Worm (Caenorhabditis elegans) whole organism, midembryonic: ENCODE results near the gene arx-4.

Source experiments
- T22C8.4 ChIP-seq: fragments of 200-800 bp; sonication (Bioruptor generic); IDR thresholded peaks from 2 replicates; pipeline ENCODE4 v1.3.6; 2022; ENCODE audit warnings: missing genetic modification characterization, missing compliant biosample characterization
- cog-1 ChIP-seq: sonication (generic microtip); optimal IDR thresholded peaks from 2 replicates; lab custom pipeline; 2016; ENCODE audit warnings: missing genetic modification characterization, missing compliant biosample characterization
- flt-1 ChIP-seq: fragments of 200-800 bp; sonication (Bioruptor generic); IDR thresholded peaks from 2 replicates; pipeline ENCODE4 v1.3.6; 2022; ENCODE audit warnings: missing genetic modification characterization, missing compliant biosample characterization
- klf-2 ChIP-seq: fragments of 200-800 bp; sonication (Bioruptor generic); conservative IDR thresholded peaks from 2 replicates; pipeline ENCODE4 v1.3.6; 2022; ENCODE audit warnings: missing genetic modification reagents, missing genetic modification characterization, missing compliant biosample characterization
- med-1 ChIP-seq: sonication (generic microtip); optimal IDR thresholded peaks from 2 replicates; lab custom pipeline; 2017; ENCODE audit warnings: missing genetic modification characterization, mild to moderate bottlenecking, missing compliant biosample characterization, antibody characterized with exemption, missing genetic modification reagents; ENCODE audit not compliant: insufficient read depth
- ref-1 ChIP-seq: fragments of 200-800 bp; sonication (Bioruptor generic); conservative IDR thresholded peaks from 2 replicates; pipeline ENCODE4 v1.3.6; 2022; ENCODE audit warnings: missing genetic modification reagents, missing genetic modification characterization, missing compliant biosample characterization
- tab-1 ChIP-seq: fragments of 200-800 bp; sonication (Bioruptor generic); IDR thresholded peaks from 2 replicates; pipeline ENCODE4 v1.3.6; 2022; ENCODE audit warnings: missing genetic modification characterization, missing compliant biosample characterization
- ztf-23 ChIP-seq: fragments of 200-800 bp; sonication (Bioruptor generic); IDR thresholded peaks from 2 replicates; pipeline ENCODE4 v1.3.6; 2022; ENCODE audit warnings: missing genetic modification reagents, missing genetic modification characterization, missing compliant biosample characterization
- ztf-29 ChIP-seq: fragments of 200-800 bp; sonication (Bioruptor generic); IDR thresholded peaks from 2 replicates; pipeline ENCODE4 v1.3.6; 2022; ENCODE audit warnings: missing genetic modification reagents, missing genetic modification characterization, missing compliant biosample characterization

arx-4 gene

DNA sequence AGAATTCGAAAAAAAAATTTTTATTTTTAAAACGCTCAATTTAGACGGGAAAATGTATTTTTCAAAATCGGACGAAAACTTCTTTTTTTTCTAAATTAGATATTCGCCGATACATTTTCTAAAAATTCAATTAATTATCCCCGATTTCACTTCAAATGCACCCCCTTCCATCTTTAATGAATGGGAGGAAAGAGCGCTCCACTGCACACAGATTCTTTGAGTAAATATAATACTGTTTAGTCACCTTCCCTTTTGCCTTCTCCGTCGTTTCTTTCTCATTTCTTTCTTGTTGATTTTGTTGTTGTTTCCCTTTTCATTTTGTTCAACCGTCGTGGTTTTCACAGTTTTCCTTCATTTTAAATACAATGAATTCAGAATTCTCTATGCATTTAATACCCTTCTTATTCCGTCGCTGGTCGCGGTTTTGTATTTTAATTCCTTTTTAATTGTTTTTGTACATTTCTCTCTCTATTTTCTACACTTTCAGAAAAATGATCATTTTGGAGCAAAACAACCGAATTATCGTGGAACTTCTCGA lies at the start of gene arx-4:
Gene arx-4, plus strand, starts transcription at position 488 of the 538 bp plus-strand sequence.
- TF ChIP-seq cog-1 (tag; lab: Kevin White, UChicago) = no peak
- TF ChIP-seq ztf-29 (GFP tag; lab: Robert Waterston, UW) = no peak
- no peak for TF ChIP-seq med-1
- no peak for TF ChIP-seq klf-2 (GFP tag; lab: Robert Waterston, UW)
- no peak for TF ChIP-seq tab-1 (GFP tag; lab: Robert Waterston, UW)
- TF ChIP-seq ztf-23 (GFP tag; lab: Robert Waterston, UW) = no peak
- no peak for TF ChIP-seq flt-1 (GFP tag; lab: Robert Waterston, UW)
- TF ChIP-seq T22C8.4 (GFP tag; lab: Robert Waterston, UW) = no peak
- TF ChIP-seq ref-1 = no peak

DNA sequence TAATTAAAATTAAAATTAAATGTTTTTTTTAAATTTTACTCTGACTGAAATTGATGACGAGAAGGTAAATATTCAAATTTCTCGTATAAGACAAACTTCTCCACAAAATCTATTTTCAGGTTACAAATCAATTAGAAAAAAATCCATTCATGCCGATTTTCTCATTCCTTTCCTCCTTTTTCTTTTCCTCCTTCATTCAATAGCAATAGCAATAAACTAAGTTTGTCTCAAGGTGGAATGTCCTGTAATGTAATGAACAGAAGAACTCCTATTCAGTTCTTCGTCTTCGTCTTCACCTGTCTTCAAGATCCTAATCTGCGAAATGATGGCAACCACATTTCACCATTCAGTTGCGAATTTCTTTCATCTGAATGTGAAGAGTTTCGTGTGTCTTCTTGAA lies 46.3 kb upstream of the arx-4 start, which contains the start of gene dac-1:
Gene dac-1, plus strand, starts transcription at position 301 of the 400 bp plus-strand sequence.
- TF ChIP-seq ztf-29 (GFP tag; lab: Robert Waterston, UW) (no peak), ztf-23 (GFP tag; lab: Robert Waterston, UW) (no peak), cog-1 (tag; lab: Kevin White, UChicago) (no peak), tab-1 (GFP tag; lab: Robert Waterston, UW) (no peak), med-1 (no peak), ref-1 (no peak), flt-1 (GFP tag; lab: Robert Waterston, UW) (no peak), T22C8.4 (GFP tag; lab: Robert Waterston, UW) (no peak), klf-2 (GFP tag; lab: Robert Waterston, UW) (no peak)

DNA sequence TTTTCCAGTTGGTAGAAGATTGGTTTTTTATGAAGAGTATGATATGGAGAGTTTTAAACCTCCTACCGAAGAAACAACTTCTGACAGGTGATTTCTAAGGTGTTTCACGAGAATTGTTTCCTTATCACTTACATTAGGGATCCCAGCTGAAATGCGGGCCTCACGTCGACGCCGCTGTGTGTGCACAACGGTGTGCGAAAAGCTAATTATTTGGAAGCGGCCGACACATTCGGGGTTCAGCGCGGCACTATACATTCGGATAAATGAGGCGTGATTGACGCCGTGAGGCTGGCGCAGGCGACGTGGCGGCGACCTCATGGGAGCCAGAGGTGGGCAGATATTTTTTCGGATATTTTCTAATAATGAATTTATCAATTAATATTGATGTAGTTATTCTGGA lies 42.8 kb upstream of the arx-4 start:
- no peak for TF ChIP-seq ztf-23 (GFP tag; lab: Robert Waterston, UW)
- no peak for TF ChIP-seq ref-1
- no peak for TF ChIP-seq T22C8.4 (GFP tag; lab: Robert Waterston, UW)
- TF ChIP-seq tab-1 (GFP tag; lab: Robert Waterston, UW) = no peak
- no peak for TF ChIP-seq klf-2 (GFP tag; lab: Robert Waterston, UW)
- TF ChIP-seq flt-1 (GFP tag; lab: Robert Waterston, UW) = no peak
- no peak for TF ChIP-seq ztf-29 (GFP tag; lab: Robert Waterston, UW)
- no peak for TF ChIP-seq cog-1 (tag; lab: Kevin White, UChicago)
- TF ChIP-seq med-1 = no peak

DNA sequence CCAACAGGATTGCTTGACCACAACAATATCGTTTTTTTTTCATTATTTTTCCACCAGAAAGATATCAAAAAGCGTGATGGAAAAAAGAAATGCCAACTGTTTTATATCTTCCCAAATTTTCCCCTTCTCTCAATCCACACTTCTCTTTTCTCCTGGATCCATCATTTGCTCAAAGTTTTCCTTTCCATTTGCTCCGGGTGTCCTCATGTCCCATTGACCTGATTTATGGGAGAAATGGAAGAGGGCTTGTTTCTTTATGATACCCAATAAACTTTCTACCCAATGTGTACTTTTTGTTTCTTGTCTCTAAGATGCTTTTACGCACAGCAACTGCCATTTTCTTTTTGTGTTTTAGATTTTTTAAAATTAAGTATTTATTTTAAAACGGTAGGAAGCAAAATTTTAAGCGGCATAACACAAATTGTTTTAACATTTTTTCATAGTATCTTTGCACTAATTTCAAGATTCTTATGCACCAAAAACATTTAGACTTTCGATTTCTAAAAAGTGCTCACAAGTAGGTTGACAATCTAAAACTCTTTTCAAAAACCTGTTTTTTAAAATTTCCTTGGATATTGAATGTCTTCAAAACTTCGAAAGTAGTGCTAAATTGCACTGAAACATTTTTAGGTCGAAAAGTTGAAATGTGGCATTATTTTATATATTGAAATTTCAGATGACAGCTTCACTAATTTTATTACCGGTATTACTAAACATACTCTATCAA lies 39.4 kb upstream of the arx-4 start, which contains the start of gene clec-149:
Gene clec-149, plus strand, starts transcription at position 677 of the 727 bp plus-strand sequence.
- TF ChIP-seq klf-2 (GFP tag; lab: Robert Waterston, UW) (no peak), T22C8.4 (GFP tag; lab: Robert Waterston, UW) (no peak), ztf-23 (GFP tag; lab: Robert Waterston, UW) (no peak), ztf-29 (GFP tag; lab: Robert Waterston, UW) (no peak), cog-1 (tag; lab: Kevin White, UChicago) (no peak), ref-1 (no peak), flt-1 (GFP tag; lab: Robert Waterston, UW) (no peak)

DNA sequence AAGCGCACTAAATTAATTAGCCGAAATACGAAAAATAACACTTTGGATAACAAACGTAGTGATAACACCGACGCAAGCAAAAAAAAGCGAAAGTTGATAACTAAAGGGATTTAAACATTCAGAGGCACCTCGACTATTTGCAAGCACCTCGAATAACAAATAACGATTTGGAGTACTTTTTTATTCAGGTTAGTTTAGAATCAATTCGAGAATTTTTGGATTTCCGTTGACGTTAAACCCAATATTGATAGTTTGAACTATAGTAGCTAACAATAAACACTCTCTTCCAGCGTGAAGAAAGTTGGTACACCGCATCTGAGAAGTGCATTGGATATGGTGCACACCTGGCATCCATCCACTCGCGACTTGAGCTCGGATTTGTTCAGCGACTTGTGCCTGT lies 36.9 kb upstream of the arx-4 start:
- TF ChIP-seq flt-1 (GFP tag; lab: Robert Waterston, UW) = no peak
- no peak for TF ChIP-seq ztf-23 (GFP tag; lab: Robert Waterston, UW)
- TF ChIP-seq ztf-29 (GFP tag; lab: Robert Waterston, UW) = no peak
- TF ChIP-seq tab-1 (GFP tag; lab: Robert Waterston, UW) = no peak
- TF ChIP-seq klf-2 (GFP tag; lab: Robert Waterston, UW) = no peak

DNA sequence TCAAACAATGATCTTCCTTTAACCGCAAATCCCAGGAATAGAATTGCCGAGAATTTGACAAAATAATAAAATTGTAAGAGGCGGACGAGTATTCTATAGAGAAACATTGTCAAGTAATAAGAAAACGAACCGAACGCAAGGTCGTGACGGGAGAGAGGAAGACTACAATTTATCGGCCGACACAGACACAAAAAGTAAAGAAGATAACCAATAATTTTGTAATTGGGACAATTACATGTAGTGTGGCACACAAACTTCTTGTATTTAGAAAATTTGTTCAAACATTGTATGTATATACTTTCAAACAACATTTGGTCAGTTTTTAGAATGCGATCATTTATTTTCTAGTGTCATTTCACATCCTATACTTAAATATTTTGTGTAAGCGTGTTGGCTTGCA lies 30.1 kb upstream of the arx-4 start, which contains the start of gene ceeh-1:
Gene ceeh-1, minus strand, starts transcription at position 317 of the 400 bp plus-strand sequence.
- TF ChIP-seq tab-1 (GFP tag; lab: Robert Waterston, UW) (no peak), cog-1 (tag; lab: Kevin White, UChicago) (no peak), flt-1 (GFP tag; lab: Robert Waterston, UW) (no peak), ztf-29 (GFP tag; lab: Robert Waterston, UW) (no peak), T22C8.4 (GFP tag; lab: Robert Waterston, UW) (no peak), klf-2 (GFP tag; lab: Robert Waterston, UW) (no peak), med-1 (no peak), ref-1 (no peak), ztf-23 (GFP tag; lab: Robert Waterston, UW) (no peak)

DNA sequence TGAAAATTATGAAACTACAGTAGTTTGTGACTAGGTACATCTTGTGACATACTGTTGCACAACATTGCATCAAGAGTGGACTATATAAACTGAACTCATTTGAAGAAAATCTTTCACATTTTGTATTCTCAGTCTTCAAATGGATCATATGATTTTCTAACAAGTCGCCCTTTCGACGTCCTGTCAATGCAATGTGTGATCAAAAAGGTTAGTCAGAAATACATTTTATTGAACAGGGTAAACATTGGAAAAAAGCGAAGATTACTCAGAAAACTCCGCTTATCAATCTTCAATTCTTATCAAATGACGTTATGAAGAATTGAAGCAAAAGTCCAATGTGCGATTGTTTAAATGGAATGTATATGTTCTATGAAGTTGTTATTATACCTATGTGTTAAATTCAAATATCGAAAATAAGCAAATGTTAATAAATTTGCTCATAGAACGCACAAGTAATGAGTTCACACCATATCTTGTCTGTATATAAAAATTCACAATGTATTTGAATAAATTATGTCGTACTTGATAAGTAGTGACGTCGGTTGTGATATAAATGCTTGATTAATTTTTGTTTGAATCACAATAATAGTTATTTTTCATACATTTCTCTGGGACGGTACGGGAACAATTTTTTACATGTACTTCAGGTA lies 29.1 kb upstream of the arx-4 start, which contains the start of gene zip-2:
Gene zip-2, plus strand, starts transcription at position 128 of the 650 bp plus-strand sequence.
- no peak for TF ChIP-seq ztf-23 (GFP tag; lab: Robert Waterston, UW)

DNA sequence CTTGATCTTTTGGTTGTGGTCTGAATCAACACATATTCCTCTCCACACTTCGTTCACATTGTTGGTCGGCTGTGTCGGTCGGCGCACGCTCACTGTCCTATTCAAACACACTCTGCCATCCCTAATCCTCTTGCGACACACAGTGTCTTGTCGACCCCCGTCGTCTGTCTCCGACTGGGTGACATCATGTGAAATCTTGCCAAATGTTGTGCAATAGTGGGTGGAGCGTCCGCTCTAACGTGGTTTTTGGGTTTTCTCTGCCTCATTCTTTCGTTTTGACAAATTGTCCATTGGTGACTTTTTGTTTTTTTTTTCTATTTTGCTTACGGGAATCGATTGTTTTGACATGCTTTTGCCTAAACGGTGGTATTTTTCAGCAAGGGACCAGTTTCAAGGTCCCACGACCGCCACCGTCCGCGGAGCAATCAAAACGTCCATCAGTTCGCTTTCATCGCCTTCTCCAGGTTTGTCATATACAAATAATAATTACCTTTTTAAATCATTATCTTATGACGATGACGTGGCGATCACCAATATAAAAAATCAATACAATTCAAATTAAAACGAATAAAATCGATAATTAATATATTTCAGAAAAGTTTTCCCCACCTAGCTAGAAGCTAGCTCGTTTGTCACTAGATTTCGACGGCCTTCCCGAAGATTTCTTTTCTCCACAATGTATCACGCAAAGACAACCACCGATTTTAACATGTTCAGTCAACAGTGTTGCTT lies 28.2 kb upstream of the arx-4 start:
- TF ChIP-seq klf-2 (GFP tag; lab: Robert Waterston, UW) = no peak
- peak; percentile 57; the same call in 1 of the 2 replicates for TF ChIP-seq T22C8.4 (GFP tag; lab: Robert Waterston, UW)
- TF ChIP-seq tab-1 (GFP tag; lab: Robert Waterston, UW) = no peak
- TF ChIP-seq cog-1 (tag; lab: Kevin White, UChicago) = peak; percentile 85
- no peak for TF ChIP-seq ztf-29 (GFP tag; lab: Robert Waterston, UW)
- TF ChIP-seq flt-1 (GFP tag; lab: Robert Waterston, UW) = peak; percentile 78
- no peak for TF ChIP-seq ref-1
- no peak for TF ChIP-seq med-1

DNA sequence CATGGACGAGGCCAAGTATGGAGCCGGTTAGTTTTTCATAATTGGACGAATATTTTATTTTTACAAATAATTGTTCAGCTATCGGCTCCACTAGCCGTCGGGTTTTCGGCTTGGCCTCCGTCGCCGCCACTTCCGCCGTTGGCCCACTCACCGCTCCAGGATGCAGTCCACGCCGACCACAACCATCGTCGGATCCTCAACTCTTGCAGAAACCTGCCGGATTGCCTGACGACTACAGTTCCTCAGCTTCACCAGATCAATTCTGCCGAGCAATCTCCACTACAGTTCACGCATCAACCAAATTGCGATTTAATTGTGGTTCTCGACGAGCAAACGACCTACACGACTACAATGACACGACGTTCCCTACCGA lies 27.7 kb upstream of the arx-4 start:
- TF ChIP-seq med-1 (no peak), flt-1 (GFP tag; lab: Robert Waterston, UW) (peak; percentile 66; the same call in 1 of the 2 replicates), ztf-29 (GFP tag; lab: Robert Waterston, UW) (peak; percentile 30; the same call in 1 of the 2 replicates), T22C8.4 (GFP tag; lab: Robert Waterston, UW) (no peak), tab-1 (GFP tag; lab: Robert Waterston, UW) (no peak)
